Worm (Caenorhabditis elegans): ENCODE measurements around the gene K08F9.1.

- TF ChIP-seq nhr-129 (tag; optimal IDR thresholded peaks at IDR 0.05), result no peak
- TF ChIP-seq F13H6.1 (tag; optimal IDR thresholded peaks at IDR 0.05), result no peak
- TF ChIP-seq ZK546.5 (tag; optimal IDR thresholded peaks at IDR 0.05), result no peak
- TF ChIP-seq skn-1 (tag; optimal IDR thresholded peaks at IDR 0.05), result no peak
- no peak for TF ChIP-seq lsy-2 (tag; optimal IDR thresholded peaks at IDR 0.05)
- TF ChIP-seq nhr-77 (tag; optimal IDR thresholded peaks at IDR 0.05), result no peak
- TF ChIP-seq fos-1 (tag; optimal IDR thresholded peaks at IDR 0.05), result no peak
- no peak for TF ChIP-seq lin-11 (tag; optimal IDR thresholded peaks at IDR 0.05)
- TF ChIP-seq C34F6.9 (tag; optimal IDR thresholded peaks at IDR 0.05), result no peak
- no peak for TF ChIP-seq mdl-1 (tag; optimal IDR thresholded peaks at IDR 0.05)
- no peak for TF ChIP-seq sma-9 (GFP tag; optimal IDR thresholded peaks at IDR 0.05)
- TF ChIP-seq sma-9 (tag; optimal IDR thresholded peaks at IDR 0.05), result no peak
- no peak for TF ChIP-seq snpc-4 (tag; optimal IDR thresholded peaks at IDR 0.05)
- no peak for TF ChIP-seq elt-3 (tag; optimal IDR thresholded peaks at IDR 0.05)
These were observed 15.2 kb downstream of the K08F9.1 start, which contains the start of gene srr-7 for ce11 chrV:15127955-15128354.

All from whole organism, L2 larva.